Worm (Caenorhabditis elegans) whole organism, midembryonic: ENCODE data around the gene ttr-30.
"Not testable (repeated sequence)": the region's sequence is repeated elsewhere in the genome, so short reads cannot be mapped to it uniquely, and the experiment has no call there.

ENCODE experiments used
- T22C8.4 ChIP-seq: fragments of 200-800 bp; sonication (Bioruptor generic); IDR thresholded peaks from 2 replicates; pipeline ENCODE4 v1.3.6; 2022; ENCODE audit warnings: missing genetic modification characterization, missing compliant biosample characterization
- cog-1 ChIP-seq: sonication (generic microtip); optimal IDR thresholded peaks from 2 replicates; lab custom pipeline; 2016; ENCODE audit warnings: missing genetic modification characterization, missing compliant biosample characterization
- flt-1 ChIP-seq: fragments of 200-800 bp; sonication (Bioruptor generic); IDR thresholded peaks from 2 replicates; pipeline ENCODE4 v1.3.6; 2022; ENCODE audit warnings: missing genetic modification characterization, missing compliant biosample characterization
- klf-2 ChIP-seq: fragments of 200-800 bp; sonication (Bioruptor generic); conservative IDR thresholded peaks from 2 replicates; pipeline ENCODE4 v1.3.6; 2022; ENCODE audit warnings: missing genetic modification reagents, missing genetic modification characterization, missing compliant biosample characterization
- med-1 ChIP-seq: sonication (generic microtip); optimal IDR thresholded peaks from 2 replicates; lab custom pipeline; 2017; ENCODE audit warnings: missing genetic modification characterization, mild to moderate bottlenecking, missing compliant biosample characterization, antibody characterized with exemption, missing genetic modification reagents; ENCODE audit not compliant: insufficient read depth
- ref-1 ChIP-seq: fragments of 200-800 bp; sonication (Bioruptor generic); conservative IDR thresholded peaks from 2 replicates; pipeline ENCODE4 v1.3.6; 2022; ENCODE audit warnings: missing genetic modification reagents, missing genetic modification characterization, missing compliant biosample characterization
- tab-1 ChIP-seq: fragments of 200-800 bp; sonication (Bioruptor generic); IDR thresholded peaks from 2 replicates; pipeline ENCODE4 v1.3.6; 2022; ENCODE audit warnings: missing genetic modification characterization, missing compliant biosample characterization
- ztf-23 ChIP-seq: fragments of 200-800 bp; sonication (Bioruptor generic); IDR thresholded peaks from 2 replicates; pipeline ENCODE4 v1.3.6; 2022; ENCODE audit warnings: missing genetic modification reagents, missing genetic modification characterization, missing compliant biosample characterization
- ztf-29 ChIP-seq: fragments of 200-800 bp; sonication (Bioruptor generic); IDR thresholded peaks from 2 replicates; pipeline ENCODE4 v1.3.6; 2022; ENCODE audit warnings: missing genetic modification reagents, missing genetic modification characterization, missing compliant biosample characterization

The ttr-30 gene

ce11 chrX:7340915-7341559 is 10.3 kb downstream of the ttr-30 start, which contains the start of gene C07D8.6:
TSS of gene C07D8.6 (plus strand) at chrX:7341509.
- TF ChIP-seq ztf-29 (GFP tag; lab: Robert Waterston, UW) = no peak
- TF ChIP-seq cog-1 (tag; lab: Kevin White, UChicago) = no peak
- no peak for TF ChIP-seq ztf-23 (GFP tag; lab: Robert Waterston, UW)
- no peak for TF ChIP-seq flt-1 (GFP tag; lab: Robert Waterston, UW)
- no peak for TF ChIP-seq tab-1 (GFP tag; lab: Robert Waterston, UW)
- TF ChIP-seq med-1 = no peak
- TF ChIP-seq ref-1 = no peak
- TF ChIP-seq klf-2 = no peak
- no peak for TF ChIP-seq T22C8.4 (GFP tag; lab: Robert Waterston, UW)

- no peak for TF ChIP-seq med-1
- TF ChIP-seq ref-1 = no peak
- TF ChIP-seq flt-1 (GFP tag; lab: Robert Waterston, UW) = no peak
- no peak for TF ChIP-seq ztf-23 (GFP tag; lab: Robert Waterston, UW)
- no peak for TF ChIP-seq klf-2
- TF ChIP-seq T22C8.4 (GFP tag; lab: Robert Waterston, UW) = no peak
- TF ChIP-seq ztf-29 (GFP tag; lab: Robert Waterston, UW) = no peak
- TF ChIP-seq tab-1 (GFP tag; lab: Robert Waterston, UW) = no peak
- no peak for TF ChIP-seq cog-1 (tag; lab: Kevin White, UChicago)
These were observed 12.5 kb downstream of the ttr-30 start for ce11 chrX:7343218-7343617.

- TF ChIP-seq ref-1 = no peak
- no peak for TF ChIP-seq ztf-23 (GFP tag; lab: Robert Waterston, UW)
- TF ChIP-seq ztf-29 (GFP tag; lab: Robert Waterston, UW) = no peak
- no peak for TF ChIP-seq cog-1 (tag; lab: Kevin White, UChicago)
- no peak for TF ChIP-seq T22C8.4 (GFP tag; lab: Robert Waterston, UW)
- TF ChIP-seq tab-1 (GFP tag; lab: Robert Waterston, UW) = no peak
- no peak for TF ChIP-seq klf-2
- TF ChIP-seq flt-1 (GFP tag; lab: Robert Waterston, UW) = no peak
- no peak for TF ChIP-seq med-1
These were observed 13.0 kb downstream of the ttr-30 start, which contains the start of gene C07D8.5 for ce11 chrX:7343747-7344146. TSS of gene C07D8.5 (plus strand) at chrX:7344047.

DNA sequence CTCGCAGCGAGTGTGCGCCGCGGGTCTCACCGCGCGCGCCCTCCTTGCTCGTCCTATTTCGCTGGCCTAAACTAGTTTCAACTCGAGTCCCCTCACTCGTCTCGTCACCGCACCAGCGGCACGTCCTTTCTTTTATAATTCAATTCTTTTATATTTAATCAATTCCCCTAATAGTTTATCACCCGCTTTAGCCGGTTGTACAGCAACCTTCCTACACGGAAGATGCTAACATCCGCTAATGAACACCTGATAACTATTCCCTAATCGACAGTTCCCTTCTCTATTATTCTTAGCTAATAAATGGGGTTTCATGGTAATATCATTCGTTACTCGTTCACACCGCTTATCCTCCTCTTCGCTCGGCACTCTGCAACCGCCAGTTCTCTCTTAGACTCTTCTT is 34.5 kb downstream of the ttr-30 start, which contains the start of gene C56G3.2:
Gene C56G3.2, plus strand, starts transcription at position 301 of the 400 bp plus-strand sequence.
- TF ChIP-seq med-1; flt-1 (GFP tag; lab: Robert Waterston, UW); T22C8.4 (GFP tag; lab: Robert Waterston, UW): not testable (repeated sequence)

DNA sequence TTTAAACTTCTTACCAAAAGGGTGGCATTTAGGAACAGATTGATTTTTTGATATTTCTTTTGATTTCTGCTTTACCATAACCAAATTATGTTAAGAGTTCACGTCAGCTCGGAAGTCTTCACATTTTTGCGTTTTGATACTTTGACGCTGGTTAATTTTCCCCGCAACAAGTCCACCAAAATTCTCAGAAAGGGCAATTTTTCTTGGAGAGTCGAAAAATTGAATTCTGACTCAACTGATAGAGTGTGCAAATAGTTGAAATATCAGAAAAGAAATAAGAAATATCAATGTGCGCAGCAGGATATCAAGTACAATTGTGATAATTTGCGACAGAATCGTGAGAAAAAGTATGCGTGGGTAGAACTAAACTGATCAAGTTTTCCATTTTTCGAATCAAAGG is 39.0 kb downstream of the ttr-30 start:
- TF ChIP-seq ref-1 = no peak
- no peak for TF ChIP-seq cog-1 (tag; lab: Kevin White, UChicago)
- TF ChIP-seq ztf-29 (GFP tag; lab: Robert Waterston, UW) = no peak
- TF ChIP-seq med-1 = no peak
- no peak for TF ChIP-seq flt-1 (GFP tag; lab: Robert Waterston, UW)
- no peak for TF ChIP-seq T22C8.4 (GFP tag; lab: Robert Waterston, UW)
- no peak for TF ChIP-seq tab-1 (GFP tag; lab: Robert Waterston, UW)
- TF ChIP-seq ztf-23 (GFP tag; lab: Robert Waterston, UW) = no peak
- TF ChIP-seq klf-2 = no peak

DNA sequence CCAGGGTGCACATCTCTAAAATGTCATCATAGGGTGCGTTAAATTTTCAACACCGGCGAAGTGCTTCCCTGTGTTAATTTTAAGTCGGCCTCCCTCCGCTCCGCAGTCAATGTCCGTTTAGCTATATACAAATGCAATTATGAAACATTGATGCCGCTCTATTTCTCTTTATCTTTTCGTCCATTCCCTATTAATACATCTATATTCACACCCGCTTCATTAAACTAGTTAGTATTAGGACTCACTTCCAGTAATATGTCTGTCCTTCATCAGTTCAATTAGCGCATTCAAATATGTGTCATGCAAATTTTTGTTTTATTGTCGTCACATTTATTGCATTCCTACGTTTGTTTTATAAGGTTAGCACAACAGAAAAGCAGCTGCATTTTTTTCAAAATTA is 41.2 kb downstream of the ttr-30 start:
- TF ChIP-seq klf-2 (no peak), ztf-29 (GFP tag; lab: Robert Waterston, UW) (no peak), cog-1 (tag; lab: Kevin White, UChicago) (no peak), flt-1 (GFP tag; lab: Robert Waterston, UW) (no peak), T22C8.4 (GFP tag; lab: Robert Waterston, UW) (no peak), ztf-23 (GFP tag; lab: Robert Waterston, UW) (no peak), ref-1 (no peak), tab-1 (GFP tag; lab: Robert Waterston, UW) (no peak), med-1 (no peak)

ce11 chrX:7376941-7377340 is 46.2 kb downstream of the ttr-30 start, which contains the start of gene npr-8:
TSS of gene npr-8 (plus strand) at chrX:7377302.
- TF ChIP-seq klf-2 (no peak), ztf-23 (GFP tag; lab: Robert Waterston, UW) (no peak)

DNA sequence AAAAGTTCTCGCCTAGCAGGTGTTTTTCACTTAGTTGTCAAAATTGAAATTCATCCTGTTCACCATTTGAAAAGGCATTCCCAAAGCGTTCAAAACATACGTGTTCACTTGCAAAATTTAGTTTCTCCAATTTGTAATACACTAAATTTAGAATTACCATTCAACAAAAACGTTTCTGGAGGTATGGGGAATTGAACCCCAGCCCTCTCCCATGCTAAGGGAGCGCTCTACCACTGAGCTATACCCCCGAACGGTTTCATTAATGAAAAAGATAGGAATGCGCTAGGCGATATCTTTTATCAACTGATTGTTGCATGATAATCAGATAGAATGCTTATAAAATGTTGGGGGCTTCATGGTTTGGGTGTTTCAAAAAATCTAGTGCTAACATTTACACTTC is 47.9 kb downstream of the ttr-30 start:
- TF ChIP-seq flt-1 (GFP tag; lab: Robert Waterston, UW) (no peak), ztf-29 (GFP tag; lab: Robert Waterston, UW) (no peak), ztf-23 (GFP tag; lab: Robert Waterston, UW) (no peak), tab-1 (GFP tag; lab: Robert Waterston, UW) (no peak), cog-1 (tag; lab: Kevin White, UChicago) (no peak), med-1 (no peak), klf-2 (no peak), T22C8.4 (GFP tag; lab: Robert Waterston, UW) (no peak), ref-1 (no peak)
